Fruit fly (Drosophila melanogaster) whole organism, adult: ENCODE measurements around the gene CG34107.

Source experiments
- CG12768 ChIP-seq: fragments of 200-800 bp; sonication (Bioruptor generic); optimal IDR thresholded peaks from 2 replicates; lab custom pipeline; 2017; ENCODE audit warnings: missing biosample characterization, missing genetic modification characterization, mild to moderate bottlenecking, moderate library complexity, missing genetic modification reagents
- Crg-1 ChIP-seq: fragments of 200-800 bp; sonication (Bioruptor generic); optimal IDR thresholded peaks from 2 replicates; lab custom pipeline; 2016; ENCODE audit warnings: missing biosample characterization, missing genetic modification characterization
- Hr96 ChIP-seq: fragments of 200-800 bp; sonication (Bioruptor generic); optimal IDR thresholded peaks from 2 replicates; lab custom pipeline; 2016; ENCODE audit warnings: missing biosample characterization, missing genetic modification characterization
- Mnt ChIP-seq: fragments of 200-800 bp; sonication (Bioruptor generic); optimal IDR thresholded peaks from 2 replicates; lab custom pipeline; 2016; ENCODE audit warnings: missing biosample characterization, mild to moderate bottlenecking, missing genetic modification characterization
- ovo ChIP-seq: fragments of 200-800 bp; sonication (Bioruptor generic); optimal IDR thresholded peaks from 2 replicates; lab custom pipeline; 2016; ENCODE audit warnings: missing biosample characterization, missing genetic modification characterization
- tj ChIP-seq: fragments of 200-800 bp; sonication (Bioruptor generic); optimal IDR thresholded peaks from 3 replicates; lab custom pipeline; 2017; ENCODE audit warnings: missing biosample characterization, mild to moderate bottlenecking, missing genetic modification characterization, moderate library complexity
- toe ChIP-seq: fragments of 200-800 bp; sonication (Bioruptor generic); optimal IDR thresholded peaks from 2 replicates; lab custom pipeline; 2016; ENCODE audit warnings: missing biosample characterization, missing genetic modification characterization

- TF ChIP-seq Hr96 (GFP tag; lab: Kevin White, UChicago): no peak
- TF ChIP-seq ovo (GFP tag; lab: Kevin White, UChicago): no peak
- TF ChIP-seq Crg-1 (GFP tag; lab: Kevin White, UChicago): no peak
- no peak for TF ChIP-seq toe
- TF ChIP-seq CG12768 (GFP tag; lab: Kevin White, UChicago): no peak
- no peak for TF ChIP-seq Mnt (GFP tag; lab: Kevin White, UChicago)
- peak; percentile 55 for TF ChIP-seq tj
Observed at dm6 chr3R:10266624-10267492, 42.1 kb downstream of the CG34107 start.
